Worm (Caenorhabditis elegans) whole organism, midembryonic: ENCODE data around the gene W02A2.8.

Experiments used
- T22C8.4 ChIP-seq: fragments of 200-800 bp; sonication (Bioruptor generic); IDR thresholded peaks from 2 replicates; pipeline ENCODE4 v1.3.6; 2022; ENCODE audit warnings: missing genetic modification characterization, missing compliant biosample characterization
- cog-1 ChIP-seq: sonication (generic microtip); optimal IDR thresholded peaks from 2 replicates; lab custom pipeline; 2016; ENCODE audit warnings: missing genetic modification characterization, missing compliant biosample characterization
- flt-1 ChIP-seq: fragments of 200-800 bp; sonication (Bioruptor generic); IDR thresholded peaks from 2 replicates; pipeline ENCODE4 v1.3.6; 2022; ENCODE audit warnings: missing genetic modification characterization, missing compliant biosample characterization
- klf-2 ChIP-seq: fragments of 200-800 bp; sonication (Bioruptor generic); conservative IDR thresholded peaks from 2 replicates; pipeline ENCODE4 v1.3.6; 2022; ENCODE audit warnings: missing genetic modification reagents, missing genetic modification characterization, missing compliant biosample characterization
- med-1 ChIP-seq: sonication (generic microtip); optimal IDR thresholded peaks from 2 replicates; lab custom pipeline; 2017; ENCODE audit warnings: missing genetic modification characterization, mild to moderate bottlenecking, missing compliant biosample characterization, antibody characterized with exemption, missing genetic modification reagents; ENCODE audit not compliant: insufficient read depth
- ref-1 ChIP-seq: fragments of 200-800 bp; sonication (Bioruptor generic); conservative IDR thresholded peaks from 2 replicates; pipeline ENCODE4 v1.3.6; 2022; ENCODE audit warnings: missing genetic modification reagents, missing genetic modification characterization, missing compliant biosample characterization
- tab-1 ChIP-seq: fragments of 200-800 bp; sonication (Bioruptor generic); IDR thresholded peaks from 2 replicates; pipeline ENCODE4 v1.3.6; 2022; ENCODE audit warnings: missing genetic modification characterization, missing compliant biosample characterization
- ztf-23 ChIP-seq: fragments of 200-800 bp; sonication (Bioruptor generic); IDR thresholded peaks from 2 replicates; pipeline ENCODE4 v1.3.6; 2022; ENCODE audit warnings: missing genetic modification reagents, missing genetic modification characterization, missing compliant biosample characterization
- ztf-29 ChIP-seq: fragments of 200-800 bp; sonication (Bioruptor generic); IDR thresholded peaks from 2 replicates; pipeline ENCODE4 v1.3.6; 2022; ENCODE audit warnings: missing genetic modification reagents, missing genetic modification characterization, missing compliant biosample characterization

DNA sequence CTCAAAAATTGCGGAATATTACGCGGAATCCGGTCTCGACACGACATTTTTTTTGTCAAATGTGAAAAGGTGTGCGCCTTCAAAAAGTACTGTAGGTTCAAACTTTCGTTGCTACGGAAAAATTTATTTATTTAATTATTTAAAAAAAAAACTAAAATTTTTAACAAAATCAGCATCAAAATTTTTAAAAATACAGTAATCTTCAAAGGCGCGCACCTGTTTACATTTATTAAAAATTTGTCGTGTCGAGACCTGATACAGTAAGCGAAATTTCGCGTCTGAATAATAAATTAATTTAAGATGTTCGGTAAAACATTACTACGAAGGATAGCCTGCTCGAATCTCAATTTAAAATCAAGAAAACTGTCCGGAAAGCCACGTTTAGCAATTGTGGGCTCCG, 13.3 kb upstream of the W02A2.8 start, which contains the start of gene Y62E10A.6:
- TF ChIP-seq T22C8.4 (GFP tag; lab: Robert Waterston, UW) (no peak), tab-1 (GFP tag; lab: Robert Waterston, UW) (no peak), flt-1 (no peak), med-1 (GFP tag; lab: Kevin White, UChicago) (no peak), ztf-29 (GFP tag; lab: Robert Waterston, UW) (no peak), cog-1 (tag; lab: Kevin White, UChicago) (no peak), ztf-23 (GFP tag; lab: Robert Waterston, UW) (no peak), klf-2 (GFP tag; lab: Robert Waterston, UW) (no peak), ref-1 (GFP tag; lab: Robert Waterston, UW) (no peak)
